Comparison of ENCODE assay signal across 3 worm cellular contexts in genomic region chrII:12150227-12150626, ce11.
A peak's percentile ranks its signal among the peaks of the same experiment; 100 is the strongest.
TF ChIP-seq lines count a peak whose summit lies in the region.

No protein-coding gene starts in this region.

TF ChIP-seq in whole organism, L4 larva, 104 proteins besides CTCF, POLR2A, EP300 and RAD21:
- TF ChIP-seq nhr-48 (tag; optimal IDR thresholded peaks at IDR 0.05; lab: Kevin White, UChicago), result no peak
- peak; percentile 52 for TF ChIP-seq zip-2 (tag; optimal IDR thresholded peaks at IDR 0.05; lab: Kevin White, UChicago)

TF ChIP-seq in whole organism, mixed stage, embryonic, 35 proteins besides CTCF, POLR2A, EP300 and RAD21:
- no peak for TF ChIP-seq elt-3 (tag; optimal IDR thresholded peaks at IDR 0.05; lab: Kevin White, UChicago)
- peak; percentile 32 for TF ChIP-seq zip-8 (tag; optimal IDR thresholded peaks at IDR 0.05; lab: Kevin White, UChicago)

TF ChIP-seq in whole organism, young adult, 124 proteins besides CTCF, POLR2A, EP300 and RAD21:
- TF ChIP-seq sptf-2 (GFP tag; optimal IDR thresholded peaks at IDR 0.05; lab: Kevin White, UChicago) (no peak), madf-6 (GFP tag; IDR thresholded peaks at IDR 0.05; lab: Robert Waterston, UW) (peak; percentile 38), madf-8 (GFP tag; conservative IDR thresholded peaks at IDR 0.05; lab: Robert Waterston, UW) (0 out of 2 replicates have a peak, but pooled peaks have one; percentile 12), efl-1 (GFP tag; optimal IDR thresholded peaks at IDR 0.05; lab: Kevin White, UChicago) (peak; percentile 10), F33H1.4 (GFP tag; IDR thresholded peaks at IDR 0.05; lab: Robert Waterston, UW) (0 out of 2 replicates have a peak, but pooled peaks have one; percentile 9), him-1 (tag; optimal IDR thresholded peaks at IDR 0.05; lab: Kevin White, UChicago) (no peak), F52B5.7 (tag; optimal IDR thresholded peaks at IDR 0.05; lab: Kevin White, UChicago) (no peak)
TF ChIP-seq in whole organism, young adult: peak in this region for 4.
